Fruit fly (Drosophila melanogaster): ENCODE data around the gene CG6179.

Gene CG6179

dm6 chrX:18366033-18366850 lies 13.6 kb upstream of the CG6179 start, which contains the start of gene CrebB (continued):
- peak; percentile 10 for TF ChIP-seq dm (GFP tag; optimal IDR thresholded peaks at IDR 0.05)
- peak; percentile 13 for TF ChIP-seq CG13894 (tag; optimal IDR thresholded peaks at IDR 0.05)
- no peak for TF ChIP-seq tio (GFP tag; optimal IDR thresholded peaks at IDR 0.05)
- peak; percentile 19; the same call in 1 of the 3 replicates for TF ChIP-seq z (GFP tag; IDR thresholded peaks at IDR 0.05)
- no peak for TF ChIP-seq Hmr (GFP tag; optimal IDR thresholded peaks at IDR 0.05)
- no peak for TF ChIP-seq CG11560 (tag; IDR thresholded peaks at IDR 0.05)
- peak; percentile 0 for TF ChIP-seq CG15514 (GFP tag; optimal IDR thresholded peaks at IDR 0.05)
- TF ChIP-seq CG6813 (GFP tag; optimal IDR thresholded peaks at IDR 0.05), result no peak
- TF ChIP-seq Oli (tag; optimal IDR thresholded peaks at IDR 0.05), result peak; percentile 26
- TF ChIP-seq Chrac-16 (GFP tag; optimal IDR thresholded peaks at IDR 0.05), result peak; percentile 1
- TF ChIP-seq chinmo (GFP tag; IDR thresholded peaks at IDR 0.05; ENCODE audit: partially characterized antibody), result peak; percentile 99
- TF ChIP-seq CG18476 (GFP tag; optimal IDR thresholded peaks at IDR 0.05), result no peak
- TF ChIP-seq CG33557 (GFP tag; optimal IDR thresholded peaks at IDR 0.05), result no peak
- TF ChIP-seq CG10979 (tag; optimal IDR thresholded peaks at IDR 0.05), result no peak
- peak; percentile 20; the same call in 1 of the 2 replicates for TF ChIP-seq ssp (GFP tag; IDR thresholded peaks at IDR 0.05)
- TF ChIP-seq CG11695 (GFP tag; IDR thresholded peaks at IDR 0.05), result no peak
- no peak for TF ChIP-seq repo (GFP tag; optimal IDR thresholded peaks at IDR 0.05)
- TF ChIP-seq HmgZ (tag; optimal IDR thresholded peaks at IDR 0.05), result peak; percentile 77
- no peak for TF ChIP-seq CG17802 (tag; optimal IDR thresholded peaks at IDR 0.05)
- TF ChIP-seq Aef1 (GFP tag; IDR thresholded peaks at IDR 0.05), result peak; percentile 75
- no peak for TF ChIP-seq Hmx (GFP tag; optimal IDR thresholded peaks at IDR 0.05)
- no peak for TF ChIP-seq CG6254 (GFP tag; optimal IDR thresholded peaks at IDR 0.05)
- TF ChIP-seq gsb (GFP tag; IDR thresholded peaks at IDR 0.05), result 0 out of 2 replicates have a peak, but pooled peaks have one; percentile 33
- TF ChIP-seq CG30431 (GFP tag; optimal IDR thresholded peaks at IDR 0.05), result no peak
- TF ChIP-seq CoRest (tag; optimal IDR thresholded peaks at IDR 0.05), result no peak
- TF ChIP-seq CG11398 (GFP tag; optimal IDR thresholded peaks at IDR 0.05), result no peak
- no peak for TF ChIP-seq CG16813 (GFP tag; IDR thresholded peaks at IDR 0.05; ENCODE audit: partially characterized antibody)
- peak; percentile 39; the same call in 1 of the 2 replicates for TF ChIP-seq CG32532 (GFP tag; IDR thresholded peaks at IDR 0.05)
- TF ChIP-seq slbo (GFP tag; IDR thresholded peaks at IDR 0.05), result peak; percentile 53
- TF ChIP-seq Taf1 (GFP tag; IDR thresholded peaks at IDR 0.05), result no peak
- TF ChIP-seq CG34224 (GFP tag; IDR thresholded peaks at IDR 0.05; ENCODE audit: partially characterized antibody), result peak; percentile 49; the same call in 2 of the 3 replicates
- TF ChIP-seq CG7928 (GFP tag; optimal IDR thresholded peaks at IDR 0.05), result no peak
- no peak for TF ChIP-seq CG1529 (GFP tag; optimal IDR thresholded peaks at IDR 0.05)
- TF ChIP-seq jumu (GFP tag; optimal IDR thresholded peaks at IDR 0.05), result peak; percentile 11
- TF ChIP-seq nerfin-2 (GFP tag; IDR thresholded peaks at IDR 0.05; ENCODE audit: partially characterized antibody), result no peak
- TF ChIP-seq ewg (GFP tag; optimal IDR thresholded peaks at IDR 0.05), result peak; percentile 32
- TF ChIP-seq bowl (GFP tag; IDR thresholded peaks at IDR 0.05), result no peak
- TF ChIP-seq CG18599 (GFP tag; optimal IDR thresholded peaks at IDR 0.05), result peak; percentile 63
- TF ChIP-seq zen2 (GFP tag; IDR thresholded peaks at IDR 0.05; ENCODE audit: partially characterized antibody), result peak; percentile 55; the same call in 1 of the 3 replicates
- TF ChIP-seq sisA (GFP tag; IDR thresholded peaks at IDR 0.05), result no peak; the same call in 1 of the 2 replicates
- no peak for TF ChIP-seq CG13775 (GFP tag; optimal IDR thresholded peaks at IDR 0.05)
- TF ChIP-seq Ets97D (GFP tag; optimal IDR thresholded peaks at IDR 0.05), result no peak
- TF ChIP-seq zen (tag; optimal IDR thresholded peaks at IDR 0.05), result no peak
- no peak for TF ChIP-seq tx (GFP tag; optimal IDR thresholded peaks at IDR 0.05)
- peak; percentile 31; the same call in 1 of the 2 replicates for TF ChIP-seq Xrp1 (GFP tag; IDR thresholded peaks at IDR 0.05)
- no peak for TF ChIP-seq Dip2 (GFP tag; IDR thresholded peaks at IDR 0.05)
- no peak for TF ChIP-seq Mad (GFP tag; optimal IDR thresholded peaks at IDR 0.05)
- TF ChIP-seq gt (GFP tag; IDR thresholded peaks at IDR 0.05), result no peak
